Fruit fly (Drosophila melanogaster): ENCODE data around the gene CG17361.

dm6 chr3L:13991314-13991713 is 5.7 kb upstream of the CG17361 start:
- no peak for TF ChIP-seq CG8478 (optimal IDR thresholded peaks at IDR 0.05)
- no peak for TF ChIP-seq CTCF (optimal IDR thresholded peaks at IDR 0.05)
